Worm (Caenorhabditis elegans): ENCODE data around the gene EEED8.13.

The EEED8.13 gene

ce11 chrII:5379614-5380077, 32.7 kb downstream of the EEED8.13 start, which contains the start of gene pkc-3 (continued):
- TF ChIP-seq K09A11.1 (tag; optimal IDR thresholded peaks at IDR 0.05; ENCODE audit: insufficient read depth), result no peak

- no peak for TF ChIP-seq ceh-2 (tag; optimal IDR thresholded peaks at IDR 0.05)
- no peak for TF ChIP-seq nhr-232 (tag; optimal IDR thresholded peaks at IDR 0.05)
- no peak for TF ChIP-seq K02D7.2 (tag; optimal IDR thresholded peaks at IDR 0.05)
- no peak for TF ChIP-seq ceh-30 (tag; optimal IDR thresholded peaks at IDR 0.05)
- TF ChIP-seq rnt-1 (tag; optimal IDR thresholded peaks at IDR 0.05), result no peak
- TF ChIP-seq nhr-11 (tag; optimal IDR thresholded peaks at IDR 0.05), result no peak
- no peak for TF ChIP-seq madf-2 (tag; optimal IDR thresholded peaks at IDR 0.05)
- TF ChIP-seq unc-55 (GFP tag; optimal IDR thresholded peaks at IDR 0.05), result no peak
- no peak for TF ChIP-seq odd-2 (tag; optimal IDR thresholded peaks at IDR 0.05)
- no peak for TF ChIP-seq lin-11 (tag; optimal IDR thresholded peaks at IDR 0.05)
- no peak for TF ChIP-seq fax-1 (tag; optimal IDR thresholded peaks at IDR 0.05)
- no peak for TF ChIP-seq elt-4 (tag; optimal IDR thresholded peaks at IDR 0.05)
- no peak for TF ChIP-seq C38D4.7 (GFP tag; optimal IDR thresholded peaks at IDR 0.05)
- no peak for TF ChIP-seq ama-1 (optimal IDR thresholded peaks at IDR 0.05)
- TF ChIP-seq ceh-48 (tag; optimal IDR thresholded peaks at IDR 0.05), result no peak
These were observed 34.2 kb downstream of the EEED8.13 start for ce11 chrII:5378239-5378521.

- TF ChIP-seq ceh-6 (GFP tag; optimal IDR thresholded peaks at IDR 0.05), result no peak
- no peak for TF ChIP-seq ztf-16 (tag; optimal IDR thresholded peaks at IDR 0.05)
- no peak for TF ChIP-seq sox-4 (tag; optimal IDR thresholded peaks at IDR 0.05)
- TF ChIP-seq fax-1 (tag; optimal IDR thresholded peaks at IDR 0.05), result no peak
- no peak for TF ChIP-seq elt-4 (tag; optimal IDR thresholded peaks at IDR 0.05)
- TF ChIP-seq ceh-45 (GFP tag; IDR thresholded peaks at IDR 0.05), result no peak
These were observed 34.7 kb downstream of the EEED8.13 start, which contains the start of gene prdx-2 for ce11 chrII:5377467-5378238. Gene prdx-2 (plus strand): TSS chrII:5378195.

ce11 chrII:5374967-5375366, 37.4 kb downstream of the EEED8.13 start, which contains the start of gene algn-2:
Gene algn-2 (plus strand): TSS chrII:5375267.
- TF ChIP-seq tbx-7 (tag; optimal IDR thresholded peaks at IDR 0.05) (no peak), gmeb-2 (tag; optimal IDR thresholded peaks at IDR 0.05) (no peak), K02D7.2 (tag; optimal IDR thresholded peaks at IDR 0.05) (no peak), ceh-9 (tag; optimal IDR thresholded peaks at IDR 0.05) (no peak), ets-4 (tag; optimal IDR thresholded peaks at IDR 0.05) (no peak), unc-42 (tag; optimal IDR thresholded peaks at IDR 0.05) (no peak), ceh-2 (tag; optimal IDR thresholded peaks at IDR 0.05) (no peak), C08G9.2 (tag; optimal IDR thresholded peaks at IDR 0.05) (no peak), dve-1 (tag; optimal IDR thresholded peaks at IDR 0.05) (no peak), zip-5 (tag; optimal IDR thresholded peaks at IDR 0.05) (no peak), sdc-2 (tag; optimal IDR thresholded peaks at IDR 0.05) (no peak), sox-2 (GFP tag; IDR thresholded peaks at IDR 0.05) (no peak), nhr-232 (tag; optimal IDR thresholded peaks at IDR 0.05) (no peak), elt-2 (tag; optimal IDR thresholded peaks at IDR 0.05) (no peak), ceh-14 (tag; optimal IDR thresholded peaks at IDR 0.05) (no peak), hlh-13 (GFP tag; optimal IDR thresholded peaks at IDR 0.05) (no peak), lim-6 (tag; optimal IDR thresholded peaks at IDR 0.05) (no peak), tbx-2 (tag; optimal IDR thresholded peaks at IDR 0.05) (no peak), ceh-48 (tag; optimal IDR thresholded peaks at IDR 0.05) (no peak), ceh-24 (tag; optimal IDR thresholded peaks at IDR 0.05) (no peak)

Measured in whole organism, late embryonic.